Worm (Caenorhabditis elegans): ENCODE results near the gene copz-1.

- TF ChIP-seq let-526 (GFP tag; IDR thresholded peaks at IDR 0.05) (no peak), madf-6 (GFP tag; IDR thresholded peaks at IDR 0.05) (no peak), sptf-2 (GFP tag; optimal IDR thresholded peaks at IDR 0.05) (no peak), dpl-1 (GFP tag; optimal IDR thresholded peaks at IDR 0.05) (no peak), ceh-27 (GFP tag; optimal IDR thresholded peaks at IDR 0.05) (no peak), tbp1 (GFP tag; optimal IDR thresholded peaks at IDR 0.05) (no peak), F23B12.7 (tag; optimal IDR thresholded peaks at IDR 0.05; ENCODE audit: insufficient read depth) (no peak), F37B4.10 (GFP tag; IDR thresholded peaks at IDR 0.05) (no peak), F55B11.4 (tag; optimal IDR thresholded peaks at IDR 0.05; ENCODE audit: borderline replicate concordance, insufficient read depth) (no peak), C17E4.6 (GFP tag; IDR thresholded peaks at IDR 0.05) (no peak), ztf-22 (GFP tag; optimal IDR thresholded peaks at IDR 0.05) (no peak), efl-1 (GFP tag; optimal IDR thresholded peaks at IDR 0.05) (no peak), snpc-4 (GFP tag; optimal IDR thresholded peaks at IDR 0.05) (no peak), snpc-4 (tag; optimal IDR thresholded peaks at IDR 0.05) (no peak), F52B5.7 (tag; optimal IDR thresholded peaks at IDR 0.05) (no peak)
Observed at ce11 chrII:10867219-10867618, 5.5 kb upstream of the copz-1 start.
